Worm (Caenorhabditis elegans) whole organism, L4 larva: Measurements from ENCODE around the gene lsm-3.

Experiments
- T26A8.4 ChIP-seq: fragments of 200-800 bp; sonication (Bioruptor generic); IDR thresholded peaks from 2 replicates; pipeline ENCODE4 v1.3.6; 2022; ENCODE audit warnings: missing genetic modification characterization, missing compliant biosample characterization
- Y105C5A.15 ChIP-seq: fragments of 200-800 bp; sonication (Bioruptor generic); IDR thresholded peaks from 2 replicates; pipeline ENCODE4 v1.3.6; 2022; ENCODE audit warnings: missing genetic modification characterization, missing compliant biosample characterization
- Y48G9A.11 ChIP-seq: fragments of 200-800 bp; sonication (Bioruptor generic); IDR thresholded peaks from 2 replicates; pipeline ENCODE4 v1.3.6; 2022; ENCODE audit warnings: missing genetic modification reagents, missing genetic modification characterization, missing compliant biosample characterization
- ZK337.2 ChIP-seq: fragments of 200-800 bp; sonication (Bioruptor generic); IDR thresholded peaks from 2 replicates; pipeline ENCODE4 v1.3.6; 2022; ENCODE audit warnings: missing genetic modification reagents, missing genetic modification characterization, missing compliant biosample characterization
- ZK546.5 ChIP-seq, 2 experiments: sonication (generic microtip); optimal IDR thresholded peaks; 2 replicates each; lab custom pipeline; 2017; ENCODE audit warnings: missing biosample characterization in 2 of 2, missing genetic modification characterization in 2 of 2
- aha-1 ChIP-seq: fragments of 150-350 bp; peaks from one replicate; lab custom pipeline; 2014; ENCODE audit warnings: missing biosample characterization, missing genetic modification characterization
- aly-2 ChIP-seq: sonication (generic microtip); optimal IDR thresholded peaks from 2 replicates; lab custom pipeline; 2018; ENCODE audit warnings: missing biosample characterization, missing genetic modification characterization
- arid-1 ChIP-seq: fragments of 200-800 bp; sonication (Bioruptor generic); conservative IDR thresholded peaks from 2 replicates; pipeline ENCODE4 v1.3.6; 2022; ENCODE audit warnings: missing genetic modification reagents, missing genetic modification characterization, missing compliant biosample characterization
- ceh-20 ChIP-seq: fragments of 200-800 bp; sonication (Bioruptor generic); IDR thresholded peaks from 2 replicates; pipeline ENCODE4 v1.3.6; 2022; ENCODE audit warnings: missing genetic modification reagents, missing genetic modification characterization, missing compliant biosample characterization
- ceh-28 ChIP-seq: fragments of 150-350 bp; optimal IDR thresholded peaks from 2 replicates; lab custom pipeline; 2014; ENCODE audit warnings: missing biosample characterization, missing genetic modification reagents, missing genetic modification characterization
- ceh-62 ChIP-seq: sonication (generic microtip); optimal IDR thresholded peaks from 2 replicates; lab custom pipeline; 2017; ENCODE audit warnings: missing biosample characterization, missing genetic modification characterization
- ces-1 ChIP-seq: fragments of 150-350 bp; sonication (generic microtip); optimal IDR thresholded peaks from 4 replicates; lab custom pipeline; 2014; ENCODE audit warnings: missing biosample characterization, missing genetic modification reagents, missing genetic modification characterization
- daf-12 ChIP-seq: fragments of 150-350 bp; optimal IDR thresholded peaks from 2 replicates; lab custom pipeline; 2014; ENCODE audit warnings: missing biosample characterization, missing genetic modification reagents, missing genetic modification characterization
- daf-16 ChIP-seq, 3 experiments: sonication (generic microtip); optimal IDR thresholded peaks; 2 replicates each; lab custom pipeline; 2016 to 2017; ENCODE audit warnings: missing genetic modification characterization in 3 of 3, missing genetic modification reagents in 3 of 3, mild to moderate bottlenecking in 2 of 3, missing compliant biosample characterization in 2 of 3, missing biosample characterization in 1 of 3, moderate library complexity in 1 of 3
- daf-8 ChIP-seq: fragments of 200-800 bp; sonication (Bioruptor generic); IDR thresholded peaks from 2 replicates; pipeline ENCODE4 v1.3.6; 2022; ENCODE audit warnings: missing genetic modification characterization, missing compliant biosample characterization
- dmd-8 ChIP-seq: fragments of 200-800 bp; sonication (Bioruptor generic); IDR thresholded peaks from 2 replicates; pipeline ENCODE4 v1.3.6; 2022; ENCODE audit warnings: missing genetic modification characterization, missing compliant biosample characterization
- dmd-9 ChIP-seq: fragments of 200-800 bp; sonication (Bioruptor generic); IDR thresholded peaks from 2 replicates; pipeline ENCODE4 v1.3.6; 2022; ENCODE audit warnings: missing genetic modification reagents, missing genetic modification characterization, missing compliant biosample characterization
- duxl-1 ChIP-seq: sonication (generic microtip); optimal IDR thresholded peaks from 2 replicates; lab custom pipeline; 2016; ENCODE audit warnings: mild to moderate bottlenecking, missing genetic modification characterization, moderate library complexity, missing compliant biosample characterization; ENCODE audit not compliant: poor library complexity
- dve-1 ChIP-seq: sonication (generic microtip); optimal IDR thresholded peaks from 2 replicates; lab custom pipeline; 2017; ENCODE audit warnings: antibody characterized with exemption, mild to moderate bottlenecking, missing genetic modification characterization, missing compliant biosample characterization; ENCODE audit not compliant: insufficient read depth
- egl-43 ChIP-seq: fragments of 200-800 bp; sonication (Bioruptor generic); IDR thresholded peaks from 2 replicates; pipeline ENCODE4 v1.3.6; 2022; ENCODE audit warnings: missing genetic modification reagents, missing genetic modification characterization, missing compliant biosample characterization
- fkh-10 ChIP-seq: fragments of 150-350 bp; optimal IDR thresholded peaks from 2 replicates; lab custom pipeline; 2014; ENCODE audit warnings: missing biosample characterization, missing genetic modification reagents, missing genetic modification characterization
- fos-1 ChIP-seq: fragments of 150-350 bp; optimal IDR thresholded peaks from 2 replicates; lab custom pipeline; 2014; ENCODE audit warnings: missing biosample characterization, missing genetic modification characterization
- gei-8 ChIP-seq: fragments of 200-800 bp; sonication (Bioruptor generic); optimal IDR thresholded peaks from 2 replicates; lab custom pipeline; 2018; ENCODE audit warnings: mild to moderate bottlenecking, missing genetic modification characterization, missing compliant biosample characterization
- hif-1 ChIP-seq, 2 experiments: sonication (generic microtip); optimal IDR thresholded peaks; 2 replicates each; lab custom pipeline; 2016 to 2017; ENCODE audit warnings: missing compliant biosample characterization in 2 of 2, missing genetic modification characterization in 2 of 2, missing genetic modification reagents in 2 of 2, missing genotype in 2 of 2, mild to moderate bottlenecking in 1 of 2
- lin-1 ChIP-seq: fragments of 200-800 bp; sonication (Bioruptor generic); IDR thresholded peaks from 2 replicates; pipeline ENCODE4 v1.3.6; 2022; ENCODE audit warnings: missing genetic modification reagents, missing genetic modification characterization, missing compliant biosample characterization
- lin-13 ChIP-seq: fragments of 150-350 bp; optimal IDR thresholded peaks from 2 replicates; lab custom pipeline; 2014; ENCODE audit warnings: missing biosample characterization, missing genetic modification reagents, missing genetic modification characterization
- lin-15B ChIP-seq: fragments of 150-350 bp; sonication (generic microtip); optimal IDR thresholded peaks from 3 replicates; lab custom pipeline; 2014; ENCODE audit warnings: missing biosample characterization, missing genetic modification characterization
- lin-29 ChIP-seq: fragments of 200-800 bp; sonication (Bioruptor generic); IDR thresholded peaks from 2 replicates; pipeline ENCODE4 v1.3.6; 2022; ENCODE audit warnings: missing genetic modification reagents, missing genetic modification characterization, missing compliant biosample characterization
- lin-38 ChIP-seq: fragments of 200-800 bp; sonication (Bioruptor generic); IDR thresholded peaks from 2 replicates; pipeline ENCODE4 v1.3.6; 2022; ENCODE audit warnings: missing genetic modification reagents, missing genetic modification characterization, missing compliant biosample characterization
- lir-3 ChIP-seq: sonication (generic microtip); optimal IDR thresholded peaks from 2 replicates; lab custom pipeline; 2016; ENCODE audit warnings: mild to moderate bottlenecking, missing genetic modification characterization, missing compliant biosample characterization
- lsy-2 ChIP-seq, 2 experiments: fragments of 150-350 bp in 1 of 2; sonication (generic microtip) in 1 of 2; optimal IDR thresholded peaks; 2 replicates each; lab custom pipeline; 2014 to 2017; ENCODE audit warnings: missing biosample characterization in 2 of 2, missing genetic modification characterization in 2 of 2
- madf-9 ChIP-seq: fragments of 200-800 bp; sonication (Bioruptor generic); conservative IDR thresholded peaks from 2 replicates; pipeline ENCODE4 v1.3.6; 2022; ENCODE audit warnings: missing genetic modification reagents, missing genetic modification characterization, missing compliant biosample characterization
- mxl-3 ChIP-seq: fragments of 200-800 bp; sonication (Bioruptor generic); optimal IDR thresholded peaks from 2 replicates; lab custom pipeline; 2018; ENCODE audit warnings: mild to moderate bottlenecking, missing genetic modification characterization, missing compliant biosample characterization
- nhr-10 ChIP-seq: fragments of 150-350 bp; optimal IDR thresholded peaks from 2 replicates; lab custom pipeline; 2014; ENCODE audit warnings: missing biosample characterization, missing genetic modification characterization
- nhr-102 ChIP-seq: sonication (generic microtip); optimal IDR thresholded peaks from 2 replicates; lab custom pipeline; 2016; ENCODE audit warnings: mild to moderate bottlenecking, missing genetic modification characterization, moderate library complexity, missing compliant biosample characterization
- nhr-111 ChIP-seq: fragments of 200-800 bp; sonication (Bioruptor generic); optimal IDR thresholded peaks from 2 replicates; lab custom pipeline; 2018; ENCODE audit warnings: mild to moderate bottlenecking, missing genetic modification characterization, missing compliant biosample characterization
- nhr-237 ChIP-seq: sonication (generic microtip); optimal IDR thresholded peaks from 2 replicates; lab custom pipeline; 2017; ENCODE audit warnings: missing biosample characterization, missing genetic modification characterization
- nhr-25 ChIP-seq: sonication (generic microtip); optimal IDR thresholded peaks from 2 replicates; lab custom pipeline; 2017; ENCODE audit warnings: missing genetic modification characterization, mild to moderate bottlenecking, missing compliant biosample characterization, antibody characterized with exemption, moderate library complexity, borderline replicate concordance; ENCODE audit not compliant: insufficient read depth
- nhr-42 ChIP-seq: fragments of 200-800 bp; sonication (Bioruptor generic); IDR thresholded peaks from 2 replicates; pipeline ENCODE4 v1.3.6; 2022; ENCODE audit warnings: missing genetic modification characterization, missing compliant biosample characterization
- pqm-1 ChIP-seq: sonication (generic microtip); optimal IDR thresholded peaks from 2 replicates; lab custom pipeline; 2017; ENCODE audit warnings: missing biosample characterization, missing genetic modification characterization
- snpc-1.2 ChIP-seq: fragments of 200-800 bp; sonication (Bioruptor generic); IDR thresholded peaks from 2 replicates; pipeline ENCODE4 v1.3.6; 2022; ENCODE audit warnings: missing genetic modification reagents, missing genetic modification characterization, missing compliant biosample characterization
- tra-1 ChIP-seq: fragments of 200-800 bp; sonication (Bioruptor generic); IDR thresholded peaks from 2 replicates; pipeline ENCODE4 v1.3.6; 2022; ENCODE audit warnings: missing genetic modification reagents, missing genetic modification characterization, missing compliant biosample characterization
- unc-130 ChIP-seq: sonication (generic microtip); optimal IDR thresholded peaks from 2 replicates; lab custom pipeline; 2016; ENCODE audit warnings: missing genetic modification reagents, missing genetic modification characterization, missing compliant biosample characterization
- unc-62 ChIP-seq, 3 experiments: fragments of 150-350 bp in 1 of 3; sonication (generic microtip); optimal IDR thresholded peaks in 2 of 3; peaks in 1 of 3; 1 replicate in 1 of 3; 2 replicates in 2 of 3; lab custom pipeline; 2014 to 2017; ENCODE audit warnings: missing biosample characterization in 3 of 3, missing genetic modification characterization in 3 of 3, missing genetic modification reagents in 3 of 3, missing genotype in 1 of 3
- zfp-2 ChIP-seq: sonication (generic microtip); optimal IDR thresholded peaks from 2 replicates; lab custom pipeline; 2016; ENCODE audit warnings: mild to moderate bottlenecking, missing genetic modification characterization, missing compliant biosample characterization
- zfp-3 ChIP-seq: fragments of 200-800 bp; sonication (Bioruptor generic); conservative IDR thresholded peaks from 2 replicates; pipeline ENCODE4 v1.3.6; 2022; ENCODE audit warnings: missing genetic modification reagents, missing genetic modification characterization, missing compliant biosample characterization
- zip-2 ChIP-seq: fragments of 150-350 bp; optimal IDR thresholded peaks from 2 replicates; lab custom pipeline; 2014; ENCODE audit warnings: missing biosample characterization, missing genetic modification characterization

The lsm-3 gene

ce11 chrIV:13388779-13389178, 1.8 kb downstream of the lsm-3 start (continued):
- no peak for TF ChIP-seq gei-8
- TF ChIP-seq mxl-3 (GFP tag; lab: Kevin White, UChicago) = no peak
- no peak for TF ChIP-seq ceh-28 (tag; lab: Kevin White, UChicago)
- TF ChIP-seq daf-8 (GFP tag; lab: Robert Waterston, UW) = no peak
- TF ChIP-seq zfp-2 (tag; lab: Kevin White, UChicago) = no peak
- TF ChIP-seq dve-1 (tag; lab: Kevin White, UChicago) = no peak
- peak; percentile 49 for TF ChIP-seq nhr-102 (tag; lab: Kevin White, UChicago)
- TF ChIP-seq ces-1 (GFP tag; lab: Kevin White, UChicago) = no peak
- peak; percentile 41 for TF ChIP-seq lin-13 (GFP tag; lab: Kevin White, UChicago)
- no peak for TF ChIP-seq dmd-9 (GFP tag; lab: Robert Waterston, UW)
- TF ChIP-seq pqm-1 (tag; lab: Kevin White, UChicago) = no peak
- no peak for TF ChIP-seq egl-43
- TF ChIP-seq aly-2 = no peak

ce11 chrIV:13389237-13389636, 2.2 kb downstream of the lsm-3 start:
- TF ChIP-seq lir-3 (no peak), lin-29 (no peak), lin-38 (GFP tag; lab: Robert Waterston, UW) (no peak), lin-1 (GFP tag; lab: Robert Waterston, UW) (peak; percentile 38; the same call in 1 of the 2 replicates), nhr-10 (tag; lab: Kevin White, UChicago) (no peak), duxl-1 (tag; lab: Kevin White, UChicago) (peak; percentile 34), ZK546.5 (tag; optimal IDR thresholded peaks at IDR 0.05; lab: Kevin White, UChicago) (no peak), ceh-28 (tag; lab: Kevin White, UChicago) (no peak), dve-1 (tag; lab: Kevin White, UChicago) (no peak), lin-15B (tag; lab: Kevin White, UChicago) (no peak), dmd-8 (GFP tag; lab: Robert Waterston, UW) (0 out of 2 replicates have a peak, but pooled peaks have one; percentile 49), nhr-237 (tag; lab: Kevin White, UChicago) (no peak), nhr-111 (GFP tag; lab: Kevin White, UChicago) (peak; percentile 43), egl-43 (peak; percentile 67), ZK337.2 (no peak), Y105C5A.15 (GFP tag; lab: Robert Waterston, UW) (0 out of 2 replicates have a peak, but pooled peaks have one; percentile 34), lsy-2 (tag; optimal IDR thresholded peaks at IDR 0.05; lab: Kevin White, UChicago) (no peak), tra-1 (GFP tag; lab: Robert Waterston, UW) (0 out of 2 replicates have a peak, but pooled peaks have one; percentile 26), snpc-1.2 (GFP tag; lab: Robert Waterston, UW) (0 out of 2 replicates have a peak, but pooled peaks have one; percentile 11), zfp-2 (tag; lab: Kevin White, UChicago) (no peak), Y48G9A.11 (no peak), ceh-20 (GFP tag; lab: Robert Waterston, UW) (no peak), fkh-10 (GFP tag; lab: Kevin White, UChicago) (no peak), nhr-42 (GFP tag; lab: Robert Waterston, UW) (peak; percentile 33; the same call in 1 of the 2 replicates), ceh-62 (tag; lab: Kevin White, UChicago) (no peak), daf-16 (GFP tag; optimal IDR thresholded peaks at IDR 0.05; lab: Kevin White, UChicago) (no peak), daf-16 (tag; optimal IDR thresholded peaks at IDR 0.05; lab: Kevin White, UChicago) (no peak)

- TF ChIP-seq unc-130 (no peak), nhr-111 (GFP tag; lab: Kevin White, UChicago) (no peak), gei-8 (peak; percentile 35), mxl-3 (GFP tag; lab: Kevin White, UChicago) (no peak), hif-1 (tag; optimal IDR thresholded peaks at IDR 0.05; lab: Kevin White, UChicago) (no peak), T26A8.4 (GFP tag; lab: Robert Waterston, UW) (no peak), zfp-3 (GFP tag; lab: Robert Waterston, UW) (no peak), nhr-25 (tag; lab: Kevin White, UChicago) (no peak), unc-62 (GFP tag; optimal IDR thresholded peaks at IDR 0.05 in 1 of 2; lab: Kevin White, UChicago) (peak in 1 of 2 experiments; percentile 91), unc-62 (tag; optimal IDR thresholded peaks at IDR 0.05; lab: Kevin White, UChicago) (no peak), fos-1 (tag; lab: Kevin White, UChicago) (no peak), madf-9 (GFP tag; lab: Robert Waterston, UW) (no peak), daf-12 (no peak), zip-2 (tag; lab: Kevin White, UChicago) (no peak), aha-1 (tag; lab: Kevin White, UChicago) (peak; percentile 84), arid-1 (GFP tag; lab: Robert Waterston, UW) (no peak), ceh-28 (tag; lab: Kevin White, UChicago) (no peak)
These were observed 3.8 kb downstream of the lsm-3 start for ce11 chrIV:13390770-13391169.
